Fruit fly (Drosophila melanogaster) whole organism, embryonic: ENCODE measurements around the gene CG34296.

Experiments
- CG13296 ChIP-seq: fragments of 200-800 bp; sonication (Bioruptor generic); optimal IDR thresholded peaks from 3 replicates; lab custom pipeline; 2018; ENCODE audit warnings: missing biosample characterization, mild to moderate bottlenecking, missing genetic modification characterization
- CG17385 ChIP-seq: fragments of 200-800 bp; sonication (Bioruptor generic); optimal IDR thresholded peaks from 3 replicates; lab custom pipeline; 2018; ENCODE audit warnings: missing biosample characterization, mild to moderate bottlenecking, missing genetic modification characterization
- CG30020 ChIP-seq: fragments of 200-800 bp; optimal IDR thresholded peaks from 2 replicates; lab custom pipeline; 2019; ENCODE audit warnings: missing biosample characterization, mild to moderate bottlenecking, missing genetic modification characterization, moderate library complexity
- CG32772 ChIP-seq: fragments of 200-800 bp; sonication (Bioruptor generic); IDR thresholded peaks from 2 replicates; pipeline ENCODE4 v1.3.6; 2022; ENCODE audit warnings: missing biosample characterization, missing genetic modification characterization
- CG34376 ChIP-seq: fragments of 200-800 bp; sonication (Bioruptor generic); optimal IDR thresholded peaks from 2 replicates; lab custom pipeline; 2018; ENCODE audit warnings: missing biosample characterization, mild to moderate bottlenecking, missing genetic modification characterization
- CG4854 ChIP-seq: fragments of 200-800 bp; sonication (Bioruptor generic); optimal IDR thresholded peaks from 2 replicates; lab custom pipeline; 2016; ENCODE audit warnings: missing biosample characterization, missing genetic modification characterization, inconsistent platforms
- CG6683 ChIP-seq: fragments of 200-800 bp; sonication (Bioruptor generic); optimal IDR thresholded peaks from 2 replicates; lab custom pipeline; 2017; ENCODE audit warnings: missing biosample characterization, mild to moderate bottlenecking, missing genetic modification characterization, missing genetic modification reagents
- CG8765 ChIP-seq: fragments of 200-800 bp; sonication (Bioruptor generic); IDR thresholded peaks from 2 replicates; pipeline ENCODE4 v1.3.6; 2022; ENCODE audit warnings: missing biosample characterization, missing genetic modification characterization
- CG8944 ChIP-seq: fragments of 200-800 bp; sonication (Bioruptor generic); optimal IDR thresholded peaks from 3 replicates; lab custom pipeline; 2016; ENCODE audit warnings: missing biosample characterization, missing genetic modification characterization
- Camta ChIP-seq: fragments of 200-800 bp; sonication (Bioruptor generic); optimal IDR thresholded peaks from 2 replicates; lab custom pipeline; 2016; ENCODE audit warnings: missing biosample characterization, missing genetic modification characterization
- Dfd ChIP-seq, 2 experiments: fragments of >200 bp; optimal IDR thresholded peaks; 2 replicates each; lab custom pipeline; 2017; ENCODE audit warnings: missing biosample characterization in 2 of 2, missing genetic modification characterization in 2 of 2
- Dp ChIP-seq: fragments of 200-800 bp; sonication (Bioruptor generic); optimal IDR thresholded peaks from 2 replicates; lab custom pipeline; 2018; ENCODE audit warnings: missing biosample characterization, mild to moderate bottlenecking, missing genetic modification characterization, moderate library complexity
- Elba2 ChIP-seq: fragments of 200-800 bp; sonication (Bioruptor generic); optimal IDR thresholded peaks from 3 replicates; lab custom pipeline; 2016; ENCODE audit warnings: missing biosample characterization, missing genetic modification characterization
- Ets65A ChIP-seq: fragments of 200-800 bp; sonication (Bioruptor generic); peaks from one replicate; lab custom pipeline; 2016; ENCODE audit warnings: missing biosample characterization, missing genetic modification characterization
- H15 ChIP-seq: fragments of 200-800 bp; sonication (Bioruptor generic); IDR thresholded peaks from 3 replicates; pipeline ENCODE4 v1.3.6; 2022; ENCODE audit warnings: missing biosample characterization, missing genetic modification characterization
- Hr51 ChIP-seq, 2 experiments: fragments of 200-800 bp; sonication (Bioruptor generic); optimal IDR thresholded peaks; 2 replicates in 1 of 2; 3 replicates in 1 of 2; lab custom pipeline; 2016 to 2018; ENCODE audit warnings: missing biosample characterization in 2 of 2, missing genetic modification characterization in 2 of 2, mild to moderate bottlenecking in 1 of 2, moderate library complexity in 1 of 2
- Meics ChIP-seq: fragments of 200-800 bp; sonication (Bioruptor generic); optimal IDR thresholded peaks from 2 replicates; lab custom pipeline; 2017; ENCODE audit warnings: missing biosample characterization, mild to moderate bottlenecking, missing genetic modification characterization
- NK7.1 ChIP-seq: fragments of 200-800 bp; sonication (Bioruptor generic); optimal IDR thresholded peaks from 3 replicates; lab custom pipeline; 2016; ENCODE audit warnings: missing biosample characterization, missing genetic modification characterization
- Neu2 ChIP-seq: fragments of 200-800 bp; sonication (Bioruptor generic); optimal IDR thresholded peaks from 3 replicates; lab custom pipeline; 2016; ENCODE audit warnings: missing biosample characterization, missing genetic modification characterization, borderline replicate concordance
- NfI ChIP-seq: fragments of 200-800 bp; sonication (Bioruptor generic); optimal IDR thresholded peaks from 3 replicates; lab custom pipeline; 2018; ENCODE audit warnings: missing biosample characterization, mild to moderate bottlenecking, missing genetic modification characterization, moderate library complexity
- PHDP ChIP-seq: fragments of 200-800 bp; sonication (Bioruptor generic); optimal IDR thresholded peaks from 3 replicates; lab custom pipeline; 2018; ENCODE audit warnings: missing biosample characterization, mild to moderate bottlenecking, missing genetic modification characterization, moderate library complexity
- TFAM ChIP-seq: fragments of 200-800 bp; sonication (Bioruptor generic); optimal IDR thresholded peaks from 2 replicates; lab custom pipeline; 2017; ENCODE audit warnings: missing biosample characterization, missing genetic modification characterization, inconsistent platforms
- Taf1 ChIP-seq: fragments of 200-800 bp; sonication (Bioruptor generic); IDR thresholded peaks from 2 replicates; pipeline ENCODE4 v1.3.6; 2022; ENCODE audit warnings: missing biosample characterization, missing genetic modification characterization
- abd-A ChIP-seq: fragments of 200-800 bp; sonication (Bioruptor generic); optimal IDR thresholded peaks from 3 replicates; lab custom pipeline; 2019; ENCODE audit warnings: missing biosample characterization, mild to moderate bottlenecking, missing genetic modification characterization, moderate library complexity
- bowl ChIP-seq: fragments of 200-800 bp; sonication (Bioruptor generic); IDR thresholded peaks from 2 replicates; pipeline ENCODE4 v1.3.6; 2022; ENCODE audit warnings: missing biosample characterization, missing genetic modification characterization
- cwo ChIP-seq: fragments of 200-800 bp; sonication (Bioruptor generic); optimal IDR thresholded peaks from 3 replicates; lab custom pipeline; 2017; ENCODE audit warnings: missing biosample characterization, missing genetic modification characterization, mild to moderate bottlenecking, moderate library complexity, missing genetic modification reagents
- fd102C ChIP-seq: fragments of 200-800 bp; sonication (Bioruptor generic); optimal IDR thresholded peaks from 2 replicates; lab custom pipeline; 2018; ENCODE audit warnings: missing biosample characterization, mild to moderate bottlenecking, missing genetic modification characterization, moderate library complexity
- odd ChIP-seq: fragments of 200-800 bp; sonication (Bioruptor generic); optimal IDR thresholded peaks from 2 replicates; lab custom pipeline; 2017; ENCODE audit warnings: missing biosample characterization, mild to moderate bottlenecking, missing genetic modification characterization
- pan ChIP-seq, 4 experiments: fragments of >200 bp in 3 of 4; fragments of 200-800 bp in 1 of 4; sonication (Bioruptor generic) in 1 of 4; optimal IDR thresholded peaks in 3 of 4; IDR thresholded peaks in 1 of 4; 2 replicates each; pipeline versions ENCODE4 v1.3.6 to Lab custom; 2017 to 2022; ENCODE audit warnings: missing biosample characterization in 2 of 4, missing genetic modification characterization in 2 of 4, mixed read lengths in 1 of 4
- pb ChIP-seq: fragments of 200-800 bp; sonication (Bioruptor generic); optimal IDR thresholded peaks from 3 replicates; lab custom pipeline; 2016; ENCODE audit warnings: missing biosample characterization, missing genetic modification characterization
- tup ChIP-seq: fragments of 200-800 bp; sonication (Bioruptor generic); optimal IDR thresholded peaks from 2 replicates; lab custom pipeline; 2016; ENCODE audit warnings: missing biosample characterization, mild to moderate bottlenecking, missing genetic modification characterization, moderate library complexity
- wek ChIP-seq: fragments of 200-800 bp; sonication (Bioruptor generic); optimal IDR thresholded peaks from 3 replicates; lab custom pipeline; 2018; ENCODE audit warnings: missing biosample characterization, mild to moderate bottlenecking, missing genetic modification characterization, moderate library complexity
- zen2 ChIP-seq: fragments of 200-800 bp; sonication (Bioruptor generic); IDR thresholded peaks from 3 replicates; pipeline ENCODE4 v1.3.6; 2022; ENCODE audit warnings: missing biosample characterization, missing genetic modification characterization; ENCODE audit not compliant: partially characterized antibody

CG34296 gene

DNA sequence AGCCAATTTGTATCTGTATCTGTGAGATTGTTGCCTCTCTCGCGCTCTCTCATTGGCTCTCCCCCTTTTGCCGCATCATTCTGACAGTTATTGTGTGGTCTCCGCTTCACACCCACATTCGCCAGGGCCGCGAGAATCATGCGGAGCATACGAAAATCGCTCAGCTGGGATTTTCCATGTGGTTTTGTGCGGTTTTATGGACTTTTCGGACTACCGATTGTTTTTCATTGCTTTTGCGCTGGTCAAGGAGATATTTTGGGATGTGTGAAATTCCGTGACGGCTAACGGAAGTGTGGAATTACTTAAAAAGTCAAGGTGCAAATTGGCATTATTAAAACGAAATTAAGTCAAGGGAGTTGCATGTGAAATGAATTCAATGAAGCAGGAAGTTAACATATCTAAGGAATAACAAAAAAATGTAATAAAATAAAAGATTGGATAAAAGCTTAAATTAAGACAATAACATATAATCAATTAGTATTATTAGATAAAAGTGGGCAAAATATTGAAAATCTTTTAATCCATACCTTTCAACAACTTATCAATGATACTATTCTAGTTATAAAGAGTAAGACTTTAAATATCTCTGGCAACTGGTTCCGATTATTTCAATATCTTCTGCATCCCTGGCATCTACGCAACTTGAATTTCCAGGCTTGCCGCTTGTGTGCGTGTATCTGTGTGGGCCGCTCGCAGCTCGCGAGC lies 49.9 kb downstream of the CG34296 start (continued):
- TF ChIP-seq Dp (GFP tag; lab: Kevin White, UChicago) (no peak), cwo (GFP tag; lab: Kevin White, UChicago) (no peak), CG34376 (no peak), CG4854 (GFP tag; lab: Kevin White, UChicago) (no peak), fd102C (GFP tag; lab: Kevin White, UChicago) (no peak), CG30020 (tag; lab: Kevin White, UChicago) (no peak), Elba2 (GFP tag; lab: Kevin White, UChicago) (no peak), CG17385 (GFP tag; lab: Kevin White, UChicago) (no peak), CG6683 (GFP tag; lab: Kevin White, UChicago) (no peak), zen2 (GFP tag; lab: Robert Waterston, UW) (no peak), CG8944 (peak; percentile 20), Taf1 (GFP tag; lab: Robert Waterston, UW) (no peak), odd (peak; percentile 13), NK7.1 (GFP tag; lab: Kevin White, UChicago) (no peak), tup (GFP tag; lab: Kevin White, UChicago) (no peak), Ets65A (GFP tag; lab: Kevin White, UChicago) (peak; percentile 94), bowl (GFP tag; lab: Robert Waterston, UW) (no peak), NfI (GFP tag; lab: Kevin White, UChicago) (no peak), H15 (no peak), Neu2 (GFP tag; lab: Kevin White, UChicago) (no peak), Camta (GFP tag; lab: Kevin White, UChicago) (no peak), PHDP (tag; lab: Kevin White, UChicago) (no peak), CG32772 (GFP tag; lab: Robert Waterston, UW) (no peak), CG8765 (GFP tag; lab: Robert Waterston, UW) (peak; percentile 48; the same call in 1 of the 2 replicates), abd-A (tag; lab: Kevin White, UChicago) (no peak), pb (GFP tag; lab: Kevin White, UChicago) (no peak), Meics (GFP tag; lab: Kevin White, UChicago) (peak; percentile 60), pan (optimal IDR thresholded peaks at IDR 0.05; lab: Kevin White, UChicago) (no peak), pan (GFP tag; optimal IDR thresholded peaks at IDR 0.05 in 1 of 2, IDR thresholded peaks at IDR 0.05 in 1 of 2) (no peak), TFAM (GFP tag; lab: Kevin White, UChicago) (no peak), Hr51 (GFP tag; optimal IDR thresholded peaks at IDR 0.05; lab: Kevin White, UChicago) (no peak), Dfd (GFP tag; optimal IDR thresholded peaks at IDR 0.05; lab: Kevin White, UChicago) (no peak), CG13296 (no peak), wek (no peak)
